Worm (Caenorhabditis elegans) whole organism, dauer: Measurements from ENCODE around the gene T28H10.1.

Experiments used
- unc-62 ChIP-seq: sonication (generic microtip); optimal IDR thresholded peaks from 2 replicates; lab custom pipeline; 2017; ENCODE audit warnings: missing biosample characterization, missing genetic modification reagents, missing genetic modification characterization

Gene T28H10.1

DNA sequence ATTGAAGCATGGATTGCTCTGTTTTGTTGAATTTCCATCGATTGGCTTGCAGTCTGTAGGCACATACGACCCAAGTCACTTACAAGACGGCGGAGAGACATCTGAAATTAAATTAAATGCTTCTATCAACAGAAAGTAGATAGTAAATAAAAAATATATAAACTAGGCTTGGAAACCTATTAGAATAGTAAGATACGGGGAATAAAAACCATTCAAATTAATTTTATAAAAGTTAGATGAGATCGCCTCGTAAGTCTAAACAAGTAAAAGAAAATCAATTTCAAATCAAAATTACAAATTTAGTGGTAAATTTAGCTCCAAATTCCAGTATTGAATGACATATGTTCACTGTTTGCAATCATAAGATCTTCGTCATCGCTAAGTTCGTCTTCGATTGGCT lies 9.1 kb upstream of the T28H10.1 start, which contains the start of gene mrps-11:
mrps-11 (minus strand) TSS at position 101 of the 400 bp plus-strand sequence.
- no peak for TF ChIP-seq unc-62 (GFP tag; lab: Kevin White, UChicago)

- TF ChIP-seq unc-62 (GFP tag; lab: Kevin White, UChicago), result no peak
Observed at ce11 chrV:12497725-12498263, 5.8 kb upstream of the T28H10.1 start, which contains the start of the genes W04D2.4 and rbm-25. TSS of gene W04D2.4 (minus strand) at chrV:12497755. TSS of gene rbm-25 (plus strand) at chrV:12498213.

DNA sequence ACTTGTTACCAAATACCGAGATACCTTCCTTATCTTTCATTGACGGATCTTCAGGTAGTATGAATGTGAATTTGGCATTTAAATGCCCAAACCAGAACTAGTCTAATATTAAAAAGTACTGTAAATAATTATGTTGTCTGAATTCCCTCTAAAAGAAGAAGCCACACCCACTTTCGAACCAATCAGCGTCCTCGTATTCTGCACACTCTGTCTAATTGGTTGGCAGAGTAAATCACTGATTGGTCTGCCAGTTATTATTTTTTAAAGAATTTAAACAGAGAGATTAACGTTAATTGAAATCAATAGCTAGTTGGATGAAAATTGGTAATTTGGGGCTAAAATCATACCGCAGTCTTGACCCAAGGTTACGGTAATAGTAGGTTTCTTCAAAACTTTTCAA lies 2.1 kb downstream of the T28H10.1 start:
- TF ChIP-seq unc-62 (GFP tag; lab: Kevin White, UChicago), result no peak

ce11 chrV:12506185-12506584 lies 2.6 kb downstream of the T28H10.1 start, which contains the start of gene nlp-46:
TSS of gene nlp-46 (minus strand) at chrV:12506285.
- no peak for TF ChIP-seq unc-62 (GFP tag; lab: Kevin White, UChicago)

- TF ChIP-seq unc-62 (GFP tag; lab: Kevin White, UChicago), result no peak
Observed at ce11 chrV:12511946-12512345, 8.4 kb downstream of the T28H10.1 start.

- no peak for TF ChIP-seq unc-62 (GFP tag; lab: Kevin White, UChicago)
Observed at ce11 chrV:12512773-12513172, 9.2 kb downstream of the T28H10.1 start, which contains the start of the genes T28H10.2 and lgmn-1. TSS of gene T28H10.2 (minus strand) at chrV:12512949. TSS of gene lgmn-1 (plus strand) at chrV:12513056.

DNA sequence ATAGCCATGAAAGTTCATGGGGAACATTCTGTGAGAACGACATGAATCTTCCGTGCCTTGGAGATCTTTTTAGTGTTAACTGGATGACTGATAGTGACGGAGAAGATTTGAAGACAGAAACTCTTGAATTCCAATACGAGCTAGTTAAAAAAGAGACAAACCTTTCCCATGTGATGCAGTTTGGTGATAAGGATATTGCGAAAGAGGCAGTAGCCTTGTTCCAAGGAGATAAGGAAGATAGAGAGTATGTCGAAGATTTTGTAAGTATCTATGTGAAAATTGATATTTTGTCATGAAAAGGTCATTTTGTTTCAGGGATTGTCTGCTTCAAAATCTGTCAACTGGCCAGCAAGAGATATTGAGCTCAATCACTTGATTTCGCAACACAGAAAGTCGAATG lies 10.3 kb downstream of the T28H10.1 start:
- no peak for TF ChIP-seq unc-62 (GFP tag; lab: Kevin White, UChicago)

DNA sequence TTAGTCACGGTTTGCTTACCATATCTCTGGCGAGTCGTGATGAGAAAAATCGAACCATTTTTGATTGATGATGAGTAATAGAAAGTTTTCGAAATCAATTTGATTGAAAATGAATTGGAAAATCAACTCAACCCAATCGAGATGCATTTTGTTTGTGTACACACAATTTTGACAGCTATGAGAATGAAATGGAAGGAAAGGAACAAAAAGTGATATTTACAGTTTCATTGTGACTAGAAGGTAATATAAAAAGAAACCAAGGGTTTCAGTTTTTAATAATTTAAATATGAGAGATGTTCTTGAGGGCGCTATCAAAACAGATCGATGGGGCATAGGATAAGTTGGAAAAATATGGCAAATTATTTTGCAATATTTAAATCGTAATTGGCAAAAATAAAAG lies 13.6 kb downstream of the T28H10.1 start, which contains the start of gene cal-1:
cal-1 (minus strand) TSS at position 101 of the 400 bp plus-strand sequence.
- TF ChIP-seq unc-62 (GFP tag; lab: Kevin White, UChicago), result no peak

- no peak for TF ChIP-seq unc-62 (GFP tag; lab: Kevin White, UChicago)
Observed at ce11 chrV:12517757-12518156, 14.2 kb downstream of the T28H10.1 start.

ce11 chrV:12518770-12519169 lies 15.2 kb downstream of the T28H10.1 start:
- no peak for TF ChIP-seq unc-62 (GFP tag; lab: Kevin White, UChicago)

DNA sequence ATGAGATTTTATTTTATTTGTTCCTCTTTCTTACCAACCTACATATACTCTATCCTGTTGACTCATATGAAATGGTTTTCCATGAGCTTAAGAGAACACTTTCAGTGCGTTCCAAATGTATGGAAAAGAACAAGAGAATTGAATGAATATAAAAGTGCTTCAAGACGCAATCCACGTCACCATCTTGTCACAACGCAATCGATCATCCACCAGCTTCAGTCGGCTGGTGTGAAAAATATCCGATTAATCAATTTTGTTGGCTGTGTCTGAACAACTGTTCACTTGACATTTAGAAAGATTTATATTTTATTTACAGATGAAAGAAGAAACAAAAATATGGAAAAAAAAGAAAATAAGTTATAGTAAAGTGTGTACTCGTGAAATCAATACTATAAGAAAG lies 19.8 kb downstream of the T28H10.1 start:
- no peak for TF ChIP-seq unc-62 (GFP tag; lab: Kevin White, UChicago)

DNA sequence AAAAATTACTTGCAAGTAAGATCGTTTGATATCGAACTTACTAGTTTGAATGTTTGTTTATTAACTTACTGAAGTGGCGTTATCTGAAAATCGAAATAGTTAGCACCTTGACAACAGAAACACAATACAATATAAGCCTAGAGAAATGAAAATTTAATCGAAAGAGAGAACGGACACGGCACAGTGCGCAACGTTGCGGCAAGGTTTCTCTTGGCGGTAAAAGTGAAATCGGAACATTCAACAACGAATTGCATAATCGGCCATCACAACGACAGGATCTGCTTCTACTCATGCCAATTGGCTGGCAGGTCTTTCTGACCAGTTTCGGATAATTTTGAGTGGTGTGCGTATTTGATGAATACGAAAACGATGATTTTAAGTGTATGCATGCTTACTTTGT lies 21.9 kb downstream of the T28H10.1 start, which contains the start of gene dyf-4:
dyf-4 (minus strand) TSS at position 213 of the 400 bp plus-strand sequence.
- no peak for TF ChIP-seq unc-62 (GFP tag; lab: Kevin White, UChicago)

- TF ChIP-seq unc-62 (GFP tag; lab: Kevin White, UChicago), result no peak
Observed at ce11 chrV:12526124-12526523, 22.5 kb downstream of the T28H10.1 start.

- TF ChIP-seq unc-62 (GFP tag; lab: Kevin White, UChicago), result no peak
Observed at ce11 chrV:12526758-12527157, 23.2 kb downstream of the T28H10.1 start, which contains the start of gene F45D3.1. TSS of gene F45D3.1 (plus strand) at chrV:12527058.

DNA sequence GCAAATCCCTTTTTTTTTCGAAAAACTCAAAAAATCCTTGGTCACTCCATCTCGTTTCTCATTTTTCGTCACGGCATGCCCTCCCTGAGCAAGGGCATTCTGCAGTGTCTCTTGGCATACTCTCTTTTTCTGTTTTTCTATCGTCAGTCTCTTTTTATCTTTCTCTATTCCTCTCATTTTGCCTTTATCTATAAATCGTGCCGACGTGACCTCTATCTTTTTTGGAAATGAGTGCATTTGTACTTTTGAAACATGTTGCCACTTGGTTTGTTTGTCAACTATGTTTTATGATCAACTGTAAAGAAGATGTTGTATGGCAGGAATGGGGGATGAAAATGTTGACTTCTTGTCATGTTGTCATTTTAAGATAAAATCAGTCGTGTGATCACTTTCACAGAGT lies 25.3 kb downstream of the T28H10.1 start:
- TF ChIP-seq unc-62 (GFP tag; lab: Kevin White, UChicago), result no peak

- no peak for TF ChIP-seq unc-62 (GFP tag; lab: Kevin White, UChicago)
Observed at ce11 chrV:12530129-12530528, 26.5 kb downstream of the T28H10.1 start.

- TF ChIP-seq unc-62 (GFP tag; lab: Kevin White, UChicago), result no peak
Observed at ce11 chrV:12531084-12531483, 27.5 kb downstream of the T28H10.1 start.
